Fruit fly (Drosophila melanogaster): ENCODE measurements around the gene snk.

- no peak for TF ChIP-seq Vsx2 (GFP tag; optimal IDR thresholded peaks at IDR 0.05; ENCODE audit: partially characterized antibody)
- no peak for TF ChIP-seq Hr78 (GFP tag; optimal IDR thresholded peaks at IDR 0.05)
- no peak for TF ChIP-seq brk (GFP tag; optimal IDR thresholded peaks at IDR 0.05)
- TF ChIP-seq ey (GFP tag; optimal IDR thresholded peaks at IDR 0.05) = no peak
- TF ChIP-seq CG32264 (GFP tag; optimal IDR thresholded peaks at IDR 0.05) = no peak
- no peak for TF ChIP-seq dl (GFP tag; optimal IDR thresholded peaks at IDR 0.05; ENCODE audit: insufficient read depth in 1 of 2, partially characterized antibody in 2 of 2)
- no peak for TF ChIP-seq Dfd (GFP tag; optimal IDR thresholded peaks at IDR 0.05)
Observed at dm6 chr3R:13085924-13086323, 43.4 kb upstream of the snk start, which contains the start of gene CG43063.

Measured in whole organism, wandering third instar larva.